Worm (Caenorhabditis elegans): ENCODE data around the gene pfd-4.

pfd-4 gene

ce11 chrIV:11286112-11286511 lies 28.9 kb upstream of the pfd-4 start:
- TF ChIP-seq hlh-13 (GFP tag; optimal IDR thresholded peaks at IDR 0.05), result no peak
- no peak for TF ChIP-seq tbx-2 (tag; optimal IDR thresholded peaks at IDR 0.05)
- no peak for TF ChIP-seq pqm-1 (tag; optimal IDR thresholded peaks at IDR 0.05)
- TF ChIP-seq unc-42 (tag; optimal IDR thresholded peaks at IDR 0.05), result no peak
- TF ChIP-seq pat-9 (tag; optimal IDR thresholded peaks at IDR 0.05), result no peak
- TF ChIP-seq nhr-232 (tag; optimal IDR thresholded peaks at IDR 0.05), result no peak
- TF ChIP-seq mec-3 (tag; optimal IDR thresholded peaks at IDR 0.05; ENCODE audit: borderline replicate concordance), result no peak
- no peak for TF ChIP-seq npax-4 (tag; optimal IDR thresholded peaks at IDR 0.05)
- no peak for TF ChIP-seq dve-1 (tag; optimal IDR thresholded peaks at IDR 0.05)
- TF ChIP-seq ceh-34 (tag; optimal IDR thresholded peaks at IDR 0.05), result no peak

ce11 chrIV:11287511-11287910 lies 27.5 kb upstream of the pfd-4 start, which contains the start of gene F54D1.6:
TSS of gene F54D1.6 (plus strand) at chrIV:11287811.
- TF ChIP-seq unc-3 (GFP tag; conservative IDR thresholded peaks at IDR 0.05), result no peak
- TF ChIP-seq unc-3 (tag; optimal IDR thresholded peaks at IDR 0.05), result no peak
- TF ChIP-seq lin-11 (tag; optimal IDR thresholded peaks at IDR 0.05), result no peak
- no peak for TF ChIP-seq ceh-22 (tag; optimal IDR thresholded peaks at IDR 0.05)
- TF ChIP-seq ceh-24 (tag; optimal IDR thresholded peaks at IDR 0.05), result no peak
- no peak for TF ChIP-seq sdc-2 (tag; optimal IDR thresholded peaks at IDR 0.05)
- TF ChIP-seq Y22D7AL.16 (tag; optimal IDR thresholded peaks at IDR 0.05), result no peak
- no peak for TF ChIP-seq rnt-1 (tag; optimal IDR thresholded peaks at IDR 0.05)
- TF ChIP-seq ttx-3 (tag; optimal IDR thresholded peaks at IDR 0.05), result no peak
- no peak for TF ChIP-seq elt-2 (tag; optimal IDR thresholded peaks at IDR 0.05)

- TF ChIP-seq ceh-24 (tag; optimal IDR thresholded peaks at IDR 0.05), result no peak
- no peak for TF ChIP-seq Y22D7AL.16 (tag; optimal IDR thresholded peaks at IDR 0.05)
- peak; percentile 54 for TF ChIP-seq elt-2 (tag; optimal IDR thresholded peaks at IDR 0.05)
- TF ChIP-seq hlh-15 (tag; optimal IDR thresholded peaks at IDR 0.05), result no peak
- no peak for TF ChIP-seq K02D7.2 (tag; optimal IDR thresholded peaks at IDR 0.05)
- no peak for TF ChIP-seq syd-9 (tag; optimal IDR thresholded peaks at IDR 0.05)
Observed at ce11 chrIV:11288965-11289364, 26.0 kb upstream of the pfd-4 start.

- TF ChIP-seq rnt-1 (tag; optimal IDR thresholded peaks at IDR 0.05) (no peak), T23F11.4 (GFP tag; optimal IDR thresholded peaks at IDR 0.05) (no peak), mec-3 (tag; optimal IDR thresholded peaks at IDR 0.05; ENCODE audit: borderline replicate concordance) (no peak), C08G9.2 (tag; optimal IDR thresholded peaks at IDR 0.05) (no peak), madf-2 (tag; optimal IDR thresholded peaks at IDR 0.05) (no peak), unc-3 (GFP tag; conservative IDR thresholded peaks at IDR 0.05) (no peak), unc-3 (tag; optimal IDR thresholded peaks at IDR 0.05) (no peak)
Observed at ce11 chrIV:11296787-11297186, 18.2 kb upstream of the pfd-4 start, which contains the start of gene mttu-1. TSS of gene mttu-1 (minus strand) at chrIV:11296887.

- TF ChIP-seq nfya-1 (tag; optimal IDR thresholded peaks at IDR 0.05) (peak; percentile 11), ceh-2 (tag; optimal IDR thresholded peaks at IDR 0.05) (no peak), ceh-22 (tag; optimal IDR thresholded peaks at IDR 0.05) (no peak), unc-42 (tag; optimal IDR thresholded peaks at IDR 0.05) (peak; percentile 56), ceh-18 (tag; optimal IDR thresholded peaks at IDR 0.05) (no peak), hlh-30 (tag; optimal IDR thresholded peaks at IDR 0.05; ENCODE audit: insufficient read depth) (no peak), ceh-48 (tag; optimal IDR thresholded peaks at IDR 0.05) (peak; percentile 71), nhr-232 (tag; optimal IDR thresholded peaks at IDR 0.05) (no peak), tbx-2 (tag; optimal IDR thresholded peaks at IDR 0.05) (peak; percentile 21), ceh-6 (GFP tag; optimal IDR thresholded peaks at IDR 0.05) (no peak)
Observed at ce11 chrIV:11298154-11299086, 16.6 kb upstream of the pfd-4 start, which contains the start of the genes B0035.15 and dnj-1. TSS of gene B0035.15 (minus strand) at chrIV:11298252. TSS of gene dnj-1 (plus strand) at chrIV:11299036.

Data from whole organism, late embryonic.